Worm (Caenorhabditis elegans) whole organism, L2 larva: ENCODE results near the gene Y75B12B.11.

Experiments used
- R02D3.7 ChIP-seq: fragments of 150-350 bp; optimal IDR thresholded peaks from 2 replicates; lab custom pipeline; 2014; ENCODE audit warnings: missing biosample characterization, missing genetic modification characterization
- aly-2 ChIP-seq: fragments of 150-350 bp; optimal IDR thresholded peaks from 2 replicates; lab custom pipeline; 2014; ENCODE audit warnings: missing biosample characterization, missing genetic modification characterization
- lin-39 ChIP-seq: fragments of 150-350 bp; optimal IDR thresholded peaks from 2 replicates; lab custom pipeline; 2014; ENCODE audit warnings: missing biosample characterization, missing genetic modification reagents, missing genetic modification characterization
- nhr-11 ChIP-seq: fragments of 150-350 bp; optimal IDR thresholded peaks from 2 replicates; lab custom pipeline; 2014; ENCODE audit warnings: missing biosample characterization, missing genetic modification characterization
- nhr-237 ChIP-seq: fragments of 150-350 bp; optimal IDR thresholded peaks from 2 replicates; lab custom pipeline; 2014; ENCODE audit warnings: missing biosample characterization, missing genetic modification characterization
- sem-4 ChIP-seq: fragments of 150-350 bp; optimal IDR thresholded peaks from 2 replicates; lab custom pipeline; 2014; ENCODE audit warnings: missing biosample characterization, missing genetic modification reagents, missing genetic modification characterization
- unc-62 ChIP-seq: fragments of 150-350 bp; optimal IDR thresholded peaks from 2 replicates; lab custom pipeline; 2014; ENCODE audit warnings: missing biosample characterization, missing genetic modification reagents, missing genetic modification characterization
- zag-1 ChIP-seq: fragments of 150-350 bp; optimal IDR thresholded peaks from 2 replicates; lab custom pipeline; 2014; ENCODE audit warnings: missing biosample characterization, missing genetic modification characterization
- ztf-11 ChIP-seq: sonication (generic microtip); optimal IDR thresholded peaks from 2 replicates; lab custom pipeline; 2017; ENCODE audit warnings: missing biosample characterization, missing genetic modification characterization

- TF ChIP-seq nhr-11: no peak
- TF ChIP-seq lin-39 (tag; lab: Kevin White, UChicago): no peak
- TF ChIP-seq nhr-237 (tag; lab: Kevin White, UChicago): no peak
- TF ChIP-seq unc-62 (GFP tag; lab: Kevin White, UChicago): no peak
- no peak for TF ChIP-seq aly-2
- TF ChIP-seq zag-1 (tag; lab: Kevin White, UChicago): no peak
- TF ChIP-seq ztf-11 (tag; lab: Kevin White, UChicago): no peak
- TF ChIP-seq sem-4 (tag; lab: Kevin White, UChicago): no peak
- no peak for TF ChIP-seq R02D3.7 (tag; lab: Kevin White, UChicago)
Measured at ce11 chrV:15223668-15224067, 32.6 kb downstream of the Y75B12B.11 start, which contains the start of gene srw-24.
